Fruit fly (Drosophila melanogaster) whole organism, prepupa: ENCODE measurements around the gene Mst36Fb.
A peak's percentile ranks its signal among the peaks of the same experiment; 100 is the strongest.

Experiments used
- Blimp-1 ChIP-seq: fragments of 200-800 bp; sonication (Bioruptor generic); optimal IDR thresholded peaks from 3 replicates; lab custom pipeline; 2017; ENCODE audit warnings: missing biosample characterization, missing genetic modification characterization, mild to moderate bottlenecking, moderate library complexity, missing genetic modification reagents
- CG10631 ChIP-seq: fragments of 200-800 bp; sonication (Bioruptor generic); optimal IDR thresholded peaks from 2 replicates; lab custom pipeline; 2016; ENCODE audit warnings: missing biosample characterization, missing genetic modification characterization
- CG10669 ChIP-seq: fragments of 200-800 bp; sonication (Bioruptor generic); optimal IDR thresholded peaks from 3 replicates; lab custom pipeline; 2018; ENCODE audit warnings: missing biosample characterization, mild to moderate bottlenecking, missing genetic modification characterization, moderate library complexity
- CG11294 ChIP-seq: fragments of 200-800 bp; sonication (Bioruptor generic); IDR thresholded peaks from 2 replicates; pipeline ENCODE4 v1.3.6; 2022; ENCODE audit warnings: missing biosample characterization, missing genetic modification characterization
- CG11762 ChIP-seq: fragments of 200-800 bp; sonication (Bioruptor generic); optimal IDR thresholded peaks from 3 replicates; lab custom pipeline; 2016; ENCODE audit warnings: missing biosample characterization, missing genetic modification characterization; ENCODE audit not compliant: insufficient read depth
- CG11902 ChIP-seq: fragments of 200-800 bp; sonication (Bioruptor generic); optimal IDR thresholded peaks from 3 replicates; lab custom pipeline; 2016; ENCODE audit warnings: missing biosample characterization, missing genetic modification characterization
- CG16779 ChIP-seq: fragments of 200-800 bp; sonication (Bioruptor generic); optimal IDR thresholded peaks from 3 replicates; lab custom pipeline; 2017; ENCODE audit warnings: missing biosample characterization, mild to moderate bottlenecking, missing genetic modification characterization
- CG3032 ChIP-seq: fragments of 200-800 bp; optimal IDR thresholded peaks from 2 replicates; lab custom pipeline; 2019; ENCODE audit warnings: missing biosample characterization, mild to moderate bottlenecking, missing genetic modification characterization, moderate library complexity
- CG31627 ChIP-seq: fragments of 200-800 bp; sonication (Bioruptor generic); optimal IDR thresholded peaks from 3 replicates; lab custom pipeline; 2016; ENCODE audit warnings: missing biosample characterization, missing genetic modification characterization
- CG34406 ChIP-seq: fragments of 200-800 bp; sonication (Bioruptor generic); optimal IDR thresholded peaks from 3 replicates; lab custom pipeline; 2016; ENCODE audit warnings: missing biosample characterization, missing genetic modification characterization
- CG4318 ChIP-seq: fragments of 200-800 bp; sonication (Bioruptor generic); optimal IDR thresholded peaks from 3 replicates; lab custom pipeline; 2017; ENCODE audit warnings: missing biosample characterization, mild to moderate bottlenecking, missing genetic modification characterization
- CG6163 ChIP-seq: fragments of 200-800 bp; sonication (Bioruptor generic); IDR thresholded peaks from 3 replicates; pipeline ENCODE4 v1.3.6; 2022; ENCODE audit warnings: missing biosample characterization, missing genetic modification characterization
- CG6276 ChIP-seq: fragments of 200-800 bp; sonication (Bioruptor generic); optimal IDR thresholded peaks from 2 replicates; lab custom pipeline; 2017; ENCODE audit warnings: missing biosample characterization, mild to moderate bottlenecking, missing genetic modification characterization
- CG6808 ChIP-seq: fragments of 200-800 bp; sonication (Bioruptor generic); optimal IDR thresholded peaks from 3 replicates; lab custom pipeline; 2017; ENCODE audit warnings: missing biosample characterization, missing genetic modification characterization, mild to moderate bottlenecking, moderate library complexity, missing genetic modification reagents
- CG6854 ChIP-seq: fragments of 200-800 bp; sonication (Bioruptor generic); optimal IDR thresholded peaks from 2 replicates; lab custom pipeline; 2017; ENCODE audit warnings: missing biosample characterization, mild to moderate bottlenecking, missing genetic modification characterization
- CG7368 ChIP-seq: fragments of 200-800 bp; sonication (Bioruptor generic); optimal IDR thresholded peaks from 3 replicates; lab custom pipeline; 2016; ENCODE audit warnings: missing biosample characterization, missing genetic modification characterization
- CG8319 ChIP-seq: fragments of 200-800 bp; sonication (Bioruptor generic); optimal IDR thresholded peaks from 3 replicates; lab custom pipeline; 2016; ENCODE audit warnings: missing biosample characterization, missing genetic modification characterization
- CG9139 ChIP-seq: fragments of 200-800 bp; sonication (Bioruptor generic); optimal IDR thresholded peaks from 3 replicates; lab custom pipeline; 2017; ENCODE audit warnings: missing biosample characterization, mild to moderate bottlenecking, missing genetic modification characterization
- Eip75B ChIP-seq: fragments of 200-800 bp; sonication (Bioruptor generic); optimal IDR thresholded peaks from 3 replicates; lab custom pipeline; 2016; ENCODE audit warnings: missing biosample characterization, missing genetic modification characterization
- Eip78C ChIP-seq: fragments of 200-800 bp; sonication (Bioruptor generic); peaks from one replicate; lab custom pipeline; 2016; ENCODE audit warnings: missing biosample characterization, missing genetic modification characterization
- Eip93F ChIP-seq: fragments of 200-800 bp; sonication (Bioruptor generic); optimal IDR thresholded peaks from 2 replicates; lab custom pipeline; 2016; ENCODE audit warnings: missing biosample characterization, mild to moderate bottlenecking, missing genetic modification characterization
- Ets21C ChIP-seq: fragments of 200-800 bp; sonication (Bioruptor generic); optimal IDR thresholded peaks from 3 replicates; lab custom pipeline; 2016; ENCODE audit warnings: missing biosample characterization, missing genetic modification characterization
- Ets96B ChIP-seq: fragments of 200-800 bp; optimal IDR thresholded peaks from 2 replicates; lab custom pipeline; 2019; ENCODE audit warnings: missing biosample characterization, mild to moderate bottlenecking, missing genetic modification characterization, moderate library complexity
- Gug ChIP-seq: fragments of 200-800 bp; sonication (Bioruptor generic); IDR thresholded peaks from 2 replicates; pipeline ENCODE4 v1.3.6; 2022; ENCODE audit warnings: missing biosample characterization, missing genetic modification characterization
- Hr39 ChIP-seq: fragments of 200-800 bp; sonication (Bioruptor generic); optimal IDR thresholded peaks from 2 replicates; lab custom pipeline; 2016; ENCODE audit warnings: missing biosample characterization, missing genetic modification characterization
- Met ChIP-seq: fragments of 200-800 bp; sonication (Bioruptor generic); optimal IDR thresholded peaks from 3 replicates; lab custom pipeline; 2016; ENCODE audit warnings: missing biosample characterization, missing genetic modification characterization
- Smox ChIP-seq: fragments of 200-800 bp; sonication (Bioruptor generic); optimal IDR thresholded peaks from 3 replicates; lab custom pipeline; 2016; ENCODE audit warnings: missing biosample characterization, missing genetic modification characterization
- Sox14 ChIP-seq: fragments of 200-800 bp; sonication (Bioruptor generic); optimal IDR thresholded peaks from 3 replicates; lab custom pipeline; 2016; ENCODE audit warnings: missing biosample characterization, missing genetic modification characterization
- achi ChIP-seq: fragments of 200-800 bp; sonication (Bioruptor generic); optimal IDR thresholded peaks from 3 replicates; lab custom pipeline; 2016; ENCODE audit warnings: missing biosample characterization, missing genetic modification characterization
- cyc ChIP-seq: fragments of 200-800 bp; sonication (Bioruptor generic); optimal IDR thresholded peaks from 3 replicates; lab custom pipeline; 2016; ENCODE audit warnings: missing biosample characterization, missing genetic modification characterization
- eg ChIP-seq: fragments of 200-800 bp; sonication (Bioruptor generic); IDR thresholded peaks from 3 replicates; pipeline ENCODE4 v1.3.6; 2022; ENCODE audit warnings: missing biosample characterization, missing genetic modification characterization
- esn ChIP-seq: fragments of 200-800 bp; sonication (Bioruptor generic); optimal IDR thresholded peaks from 2 replicates; lab custom pipeline; 2016; ENCODE audit warnings: missing biosample characterization, mild to moderate bottlenecking, missing genetic modification characterization, moderate library complexity
- fd59A ChIP-seq: fragments of 200-800 bp; sonication (Bioruptor generic); optimal IDR thresholded peaks from 2 replicates; lab custom pipeline; 2017; ENCODE audit warnings: missing biosample characterization, mild to moderate bottlenecking, missing genetic modification characterization, missing genetic modification reagents
- fd85E ChIP-seq: fragments of 200-800 bp; sonication (Bioruptor generic); optimal IDR thresholded peaks from 3 replicates; lab custom pipeline; 2016; ENCODE audit warnings: missing biosample characterization, missing genetic modification characterization
- fkh ChIP-seq: fragments of 200-800 bp; sonication (Bioruptor generic); optimal IDR thresholded peaks from 3 replicates; lab custom pipeline; 2017; ENCODE audit warnings: missing biosample characterization, mild to moderate bottlenecking, missing genetic modification characterization, moderate library complexity
- lz ChIP-seq: fragments of 200-800 bp; sonication (Bioruptor generic); optimal IDR thresholded peaks from 3 replicates; lab custom pipeline; 2016; ENCODE audit warnings: missing biosample characterization, missing genetic modification characterization
- net ChIP-seq: fragments of 200-800 bp; sonication (Bioruptor generic); optimal IDR thresholded peaks from 3 replicates; lab custom pipeline; 2016; ENCODE audit warnings: missing biosample characterization, missing genetic modification characterization
- pdm3 ChIP-seq: fragments of 200-800 bp; sonication (Bioruptor generic); optimal IDR thresholded peaks from 3 replicates; lab custom pipeline; 2016; ENCODE audit warnings: missing biosample characterization, missing genetic modification characterization
- salr ChIP-seq, 2 experiments: fragments of 200-800 bp; sonication (Bioruptor generic); optimal IDR thresholded peaks; 3 replicates each; lab custom pipeline; 2016 to 2018; ENCODE audit warnings: missing biosample characterization in 2 of 2, missing genetic modification characterization in 2 of 2, mild to moderate bottlenecking in 1 of 2
- spab ChIP-seq: fragments of 200-800 bp; sonication (Bioruptor generic); optimal IDR thresholded peaks from 2 replicates; lab custom pipeline; 2017; ENCODE audit warnings: missing biosample characterization, mild to moderate bottlenecking, missing genetic modification characterization, missing genetic modification reagents
- ss ChIP-seq, 2 experiments: fragments of 200-800 bp; sonication (Bioruptor generic); optimal IDR thresholded peaks; 2 replicates in 1 of 2; 3 replicates in 1 of 2; lab custom pipeline; 2017 to 2018; ENCODE audit warnings: mild to moderate bottlenecking in 2 of 2, missing biosample characterization in 2 of 2, missing genetic modification characterization in 2 of 2, moderate library complexity in 1 of 2
- svp ChIP-seq: fragments of 200-800 bp; sonication (Bioruptor generic); peaks from one replicate; lab custom pipeline; 2016; ENCODE audit warnings: missing biosample characterization, missing genetic modification characterization
- topi ChIP-seq: fragments of 200-800 bp; sonication (Bioruptor generic); optimal IDR thresholded peaks from 3 replicates; lab custom pipeline; 2016; ENCODE audit warnings: missing biosample characterization, missing genetic modification characterization
- vri ChIP-seq: fragments of 200-800 bp; sonication (Bioruptor generic); optimal IDR thresholded peaks from 3 replicates; lab custom pipeline; 2016; ENCODE audit warnings: missing biosample characterization, mild to moderate bottlenecking, missing genetic modification characterization

Mst36Fb gene

DNA sequence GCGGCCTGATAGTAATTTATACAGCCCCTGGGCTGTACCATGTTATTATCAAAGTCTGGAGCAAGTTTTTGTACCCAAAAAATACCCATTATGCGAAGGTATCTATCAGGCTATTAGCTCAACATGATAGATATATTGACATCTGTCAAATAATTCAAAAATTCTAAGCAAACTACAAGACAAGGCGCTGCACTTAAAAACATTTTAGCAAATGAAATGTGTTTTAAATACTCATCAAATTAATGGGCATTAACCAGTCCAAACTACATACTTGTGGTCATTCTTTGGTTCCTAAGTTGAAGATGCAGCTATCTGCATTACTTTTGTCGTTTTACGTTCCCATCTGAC, 21.6 kb downstream of the Mst36Fb start (continued):
- peak; percentile 82 for TF ChIP-seq CG3032 (tag; lab: Kevin White, UChicago)
- TF ChIP-seq spab (GFP tag; lab: Kevin White, UChicago): peak; percentile 79
- peak; percentile 73 for TF ChIP-seq CG7368 (GFP tag; lab: Kevin White, UChicago)
- TF ChIP-seq Sox14 (GFP tag; lab: Kevin White, UChicago): peak; percentile 84
- peak; percentile 62 to 73 for TF ChIP-seq ss (GFP tag; optimal IDR thresholded peaks at IDR 0.05; lab: Kevin White, UChicago)
- peak; percentile 43 to 62 for TF ChIP-seq salr (GFP tag; optimal IDR thresholded peaks at IDR 0.05; lab: Kevin White, UChicago)
- TF ChIP-seq Eip93F (GFP tag; lab: Kevin White, UChicago): peak; percentile 61
- peak; percentile 76 for TF ChIP-seq Eip75B (GFP tag; lab: Kevin White, UChicago)
- TF ChIP-seq Blimp-1 (GFP tag; lab: Kevin White, UChicago): peak; percentile 60
- TF ChIP-seq Ets21C: peak; percentile 90
- peak; percentile 83 for TF ChIP-seq pdm3 (GFP tag; lab: Kevin White, UChicago)
- TF ChIP-seq Met (GFP tag; lab: Kevin White, UChicago): peak; percentile 81
- peak; percentile 97 for TF ChIP-seq svp
- peak; percentile 94 for TF ChIP-seq cyc (GFP tag; lab: Kevin White, UChicago)
- no peak for TF ChIP-seq CG6854 (GFP tag; lab: Kevin White, UChicago)
- TF ChIP-seq CG11762 (GFP tag; lab: Kevin White, UChicago): peak; percentile 75
- TF ChIP-seq Hr39 (GFP tag; lab: Kevin White, UChicago): peak; percentile 87
- TF ChIP-seq fd59A (GFP tag; lab: Kevin White, UChicago): peak; percentile 70
- TF ChIP-seq CG10669 (GFP tag; lab: Kevin White, UChicago): peak; percentile 85
- no peak for TF ChIP-seq CG16779 (tag; lab: Kevin White, UChicago)
- TF ChIP-seq Smox (GFP tag; lab: Kevin White, UChicago): peak; percentile 92
- peak; percentile 48 for TF ChIP-seq CG9139 (GFP tag; lab: Kevin White, UChicago)
- TF ChIP-seq CG8319 (GFP tag; lab: Kevin White, UChicago): peak; percentile 78
- TF ChIP-seq CG34406 (GFP tag; lab: Kevin White, UChicago): peak; percentile 82
- TF ChIP-seq achi (GFP tag; lab: Kevin White, UChicago): peak; percentile 85
- peak; percentile 83 for TF ChIP-seq CG31627 (GFP tag; lab: Kevin White, UChicago)
- TF ChIP-seq CG6276 (GFP tag; lab: Kevin White, UChicago): peak; percentile 28
- TF ChIP-seq topi (GFP tag; lab: Kevin White, UChicago): peak; percentile 95
- TF ChIP-seq Ets96B: peak; percentile 85
- peak; percentile 84 for TF ChIP-seq CG6163 (GFP tag; lab: Robert Waterston, UW)
- peak; percentile 86 for TF ChIP-seq vri (GFP tag; lab: Kevin White, UChicago)
- TF ChIP-seq esn (GFP tag; lab: Kevin White, UChicago): peak; percentile 90
- peak; percentile 78 for TF ChIP-seq CG11902 (GFP tag; lab: Kevin White, UChicago)
- no peak for TF ChIP-seq fkh (GFP tag; lab: Kevin White, UChicago)
- TF ChIP-seq net (GFP tag; lab: Kevin White, UChicago): peak; percentile 78
- TF ChIP-seq CG4318 (GFP tag; lab: Kevin White, UChicago): peak; percentile 29
- TF ChIP-seq eg: peak; percentile 72; the same call in 2 of the 3 replicates
- TF ChIP-seq CG10631: peak; percentile 78
- TF ChIP-seq, all 60 proteins: peak for 52

DNA sequence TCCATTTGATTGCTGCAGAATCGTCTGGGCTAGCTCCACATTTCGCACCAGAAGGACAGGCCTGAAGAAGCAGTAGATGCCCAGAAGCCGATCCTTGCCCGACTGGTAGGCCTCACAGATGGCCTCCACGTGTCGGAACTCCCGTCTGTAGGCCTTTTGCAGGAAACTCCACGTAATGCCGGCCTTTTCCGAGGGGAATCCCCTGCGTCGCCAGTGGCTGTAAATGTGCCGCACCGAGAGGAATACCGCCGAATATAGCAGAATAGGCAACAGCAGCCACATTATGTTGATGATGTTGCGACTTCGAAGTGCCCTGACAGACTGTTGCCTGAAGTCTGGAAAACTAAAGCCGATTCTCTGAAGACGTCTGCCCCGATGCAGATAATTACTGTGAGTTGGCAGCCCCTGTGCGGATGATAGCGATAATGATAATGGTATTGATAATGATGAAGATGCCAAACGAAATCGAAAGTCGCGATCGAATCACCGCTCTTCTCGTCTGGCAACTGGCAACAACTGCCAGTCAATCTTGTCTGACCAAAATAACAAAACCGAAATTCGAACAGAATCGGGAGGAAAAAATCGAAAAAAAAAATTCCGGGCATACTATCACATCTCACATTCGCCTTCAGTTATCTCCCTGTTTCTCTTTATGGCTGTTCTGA, 22.1 kb downstream of the Mst36Fb start, which contains the start of gene Cyp310a1:
Cyp310a1 (minus strand) TSS at position 348 of the 665 bp plus-strand sequence.
- TF ChIP-seq CG11294 (GFP tag; lab: Robert Waterston, UW) (no peak), CG31627 (GFP tag; lab: Kevin White, UChicago) (no peak), achi (GFP tag; lab: Kevin White, UChicago) (no peak), lz (no peak), fd85E (GFP tag; lab: Kevin White, UChicago) (no peak), spab (GFP tag; lab: Kevin White, UChicago) (no peak), pdm3 (GFP tag; lab: Kevin White, UChicago) (no peak), CG34406 (GFP tag; lab: Kevin White, UChicago) (no peak), Ets21C (no peak), Gug (GFP tag; lab: Robert Waterston, UW) (no peak), CG4318 (GFP tag; lab: Kevin White, UChicago) (no peak), CG9139 (GFP tag; lab: Kevin White, UChicago) (no peak), Eip78C (no peak), CG6163 (GFP tag; lab: Robert Waterston, UW) (peak; percentile 32; the same call in 1 of the 3 replicates), CG8319 (GFP tag; lab: Kevin White, UChicago) (no peak), CG11902 (GFP tag; lab: Kevin White, UChicago) (no peak), CG6808 (GFP tag; lab: Kevin White, UChicago) (no peak), Blimp-1 (GFP tag; lab: Kevin White, UChicago) (peak; percentile 90)
